Worm (Caenorhabditis elegans): ENCODE measurements around the gene hsp-110.

Gene hsp-110

DNA sequence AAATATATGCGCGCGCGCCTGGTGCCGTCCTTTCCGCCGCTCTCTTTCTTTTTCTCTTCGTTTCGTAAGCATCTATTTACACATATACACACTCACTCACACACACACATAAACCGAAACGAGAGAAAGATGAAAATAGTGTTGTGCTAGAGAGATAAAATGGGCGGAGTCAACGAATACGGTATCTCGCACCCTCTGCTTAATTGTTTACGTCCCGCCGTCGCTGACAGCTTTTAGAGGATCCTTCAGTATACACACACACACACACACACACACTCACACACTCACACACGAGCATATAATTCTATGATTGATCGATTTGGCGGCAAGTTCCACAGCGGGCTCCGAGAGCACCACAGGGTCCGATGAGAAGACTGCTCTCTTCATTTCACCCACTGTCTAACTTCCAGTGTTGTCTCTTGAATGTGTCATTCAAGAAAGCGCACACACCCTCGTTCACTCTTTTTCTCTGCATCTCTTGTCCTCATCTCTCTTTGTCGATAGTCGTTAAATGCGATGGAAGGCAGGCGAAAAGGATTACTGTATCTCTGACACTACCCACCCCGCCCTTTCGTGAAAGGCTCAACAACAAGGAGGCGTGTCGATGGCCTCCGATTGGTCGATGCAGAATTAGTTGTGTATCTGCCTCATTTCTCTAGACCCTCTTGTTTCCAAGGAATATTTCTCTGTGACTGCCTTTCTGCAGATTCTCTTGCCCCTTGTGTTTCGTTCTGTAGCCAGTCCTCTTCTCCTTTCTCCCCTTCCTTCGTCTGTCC lies 29.3 kb downstream of the hsp-110 start:
- TF ChIP-seq pha-4 (tag; optimal IDR thresholded peaks at IDR 0.05) (peak; percentile 91), nhr-12 (tag; optimal IDR thresholded peaks at IDR 0.05) (peak; percentile 61), mab-5 (tag; optimal IDR thresholded peaks at IDR 0.05) (peak; percentile 46), hlh-1 (tag; optimal IDR thresholded peaks at IDR 0.05) (peak; percentile 45), ceh-83 (GFP tag; optimal IDR thresholded peaks at IDR 0.05) (peak; percentile 61), elt-3 (tag; optimal IDR thresholded peaks at IDR 0.05) (no peak), nhr-2 (tag; optimal IDR thresholded peaks at IDR 0.05) (peak; percentile 13), cnd-1 (tag; optimal IDR thresholded peaks at IDR 0.05) (no peak), flh-1 (GFP tag; optimal IDR thresholded peaks at IDR 0.05) (no peak), blmp-1 (tag; optimal IDR thresholded peaks at IDR 0.05) (no peak), sptf-1 (tag; optimal IDR thresholded peaks at IDR 0.05) (peak; percentile 54), ceh-39 (tag; optimal IDR thresholded peaks at IDR 0.05) (peak; percentile 95), ceh-43 (GFP tag; optimal IDR thresholded peaks at IDR 0.05) (peak; percentile 23), ces-1 (GFP tag; optimal IDR thresholded peaks at IDR 0.05) (peak; percentile 96), mep-1 (tag; optimal IDR thresholded peaks at IDR 0.05) (peak; percentile 62), elt-1 (tag; optimal IDR thresholded peaks at IDR 0.05; ENCODE audit: borderline replicate concordance, insufficient read depth) (no peak), ham-2 (GFP tag; optimal IDR thresholded peaks at IDR 0.05) (peak; percentile 86), sem-2 (GFP tag; optimal IDR thresholded peaks at IDR 0.05) (no peak), lin-32 (GFP tag; optimal IDR thresholded peaks at IDR 0.05) (no peak), nhr-76 (tag; optimal IDR thresholded peaks at IDR 0.05) (no peak), bed-3 (GFP tag; optimal IDR thresholded peaks at IDR 0.05) (no peak), ztf-11 (tag; optimal IDR thresholded peaks at IDR 0.05) (peak; percentile 81), drap-1 (GFP tag; optimal IDR thresholded peaks at IDR 0.05) (peak; percentile 44), lsy-2 (tag; optimal IDR thresholded peaks at IDR 0.05) (peak; percentile 96), unc-39 (tag; optimal IDR thresholded peaks at IDR 0.05) (peak; percentile 78), unc-120 (tag; optimal IDR thresholded peaks at IDR 0.05; ENCODE audit: poor library complexity, severe bottlenecking) (peak; percentile 92), nhr-28 (tag; optimal IDR thresholded peaks at IDR 0.05) (no peak), nhr-237 (tag; optimal IDR thresholded peaks at IDR 0.05) (peak; percentile 75), snpc-4 (tag; optimal IDR thresholded peaks at IDR 0.05) (no peak), zip-8 (tag; optimal IDR thresholded peaks at IDR 0.05) (no peak), mls-2 (tag; optimal IDR thresholded peaks at IDR 0.05) (peak; percentile 83), lin-13 (tag; optimal IDR thresholded peaks at IDR 0.05) (peak; percentile 64), tbx-8 (GFP tag; optimal IDR thresholded peaks at IDR 0.05) (no peak), unc-62 (GFP tag; optimal IDR thresholded peaks at IDR 0.05) (peak; percentile 98), M03D4.4 (tag; optimal IDR thresholded peaks at IDR 0.05) (peak; percentile 71)

DNA sequence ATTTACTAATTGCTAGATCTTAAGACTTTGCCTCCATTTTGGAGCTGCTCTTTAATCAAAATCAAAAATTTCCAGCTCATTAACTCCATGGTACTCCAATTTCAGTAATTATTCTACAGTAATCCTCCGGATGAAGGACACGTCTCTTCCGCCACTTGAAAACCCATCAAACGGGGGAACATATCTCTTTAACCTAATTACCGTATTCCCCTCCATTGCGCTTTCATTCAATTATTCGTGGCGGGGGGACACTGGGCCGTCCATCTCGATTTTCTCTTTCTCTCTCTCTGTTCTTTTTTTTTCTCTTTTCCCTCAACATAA lies 29.9 kb downstream of the hsp-110 start:
- TF ChIP-seq blmp-1 (tag; optimal IDR thresholded peaks at IDR 0.05) = peak; percentile 37
- peak; percentile 99 for TF ChIP-seq ces-1 (GFP tag; optimal IDR thresholded peaks at IDR 0.05)
- no peak for TF ChIP-seq pha-4 (tag; optimal IDR thresholded peaks at IDR 0.05)

DNA sequence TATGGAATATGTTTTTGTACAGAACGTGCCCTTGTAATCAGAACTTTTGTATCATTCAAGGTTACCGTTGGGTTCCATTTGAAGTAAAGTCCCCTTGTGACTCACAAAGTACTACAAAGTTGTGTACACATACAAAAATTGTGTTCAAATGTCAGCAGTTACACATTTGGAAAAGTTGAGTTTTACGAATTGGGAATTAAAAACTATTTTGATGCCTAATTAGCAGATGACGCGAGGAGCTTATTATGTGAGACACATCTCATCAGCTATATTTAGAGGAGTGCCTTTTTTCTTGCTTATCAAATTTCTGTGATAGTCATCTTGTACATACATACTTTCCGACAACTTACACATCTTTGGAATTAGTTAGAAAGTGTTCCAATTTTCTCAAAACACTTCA lies 33.2 kb downstream of the hsp-110 start:
- TF ChIP-seq flh-1 (GFP tag; optimal IDR thresholded peaks at IDR 0.05) (no peak), nhr-76 (tag; optimal IDR thresholded peaks at IDR 0.05) (no peak), cnd-1 (tag; optimal IDR thresholded peaks at IDR 0.05) (no peak), mab-5 (tag; optimal IDR thresholded peaks at IDR 0.05) (no peak), drap-1 (GFP tag; optimal IDR thresholded peaks at IDR 0.05) (no peak), ham-2 (GFP tag; optimal IDR thresholded peaks at IDR 0.05) (no peak), snpc-4 (tag; optimal IDR thresholded peaks at IDR 0.05) (no peak), hlh-1 (tag; optimal IDR thresholded peaks at IDR 0.05) (no peak), elt-3 (tag; optimal IDR thresholded peaks at IDR 0.05) (no peak), lin-32 (GFP tag; optimal IDR thresholded peaks at IDR 0.05) (no peak), lin-13 (tag; optimal IDR thresholded peaks at IDR 0.05) (no peak), blmp-1 (tag; optimal IDR thresholded peaks at IDR 0.05) (no peak)

ce11 chrIII:8411976-8412375 lies 34.7 kb downstream of the hsp-110 start:
- TF ChIP-seq M03D4.4 (tag; optimal IDR thresholded peaks at IDR 0.05) (no peak), ztf-11 (tag; optimal IDR thresholded peaks at IDR 0.05) (no peak), snpc-4 (tag; optimal IDR thresholded peaks at IDR 0.05) (no peak), hlh-1 (tag; optimal IDR thresholded peaks at IDR 0.05) (peak; percentile 70), unc-120 (tag; optimal IDR thresholded peaks at IDR 0.05; ENCODE audit: poor library complexity, severe bottlenecking) (peak; percentile 31), nhr-28 (tag; optimal IDR thresholded peaks at IDR 0.05) (no peak), zip-8 (tag; optimal IDR thresholded peaks at IDR 0.05) (no peak), mls-2 (tag; optimal IDR thresholded peaks at IDR 0.05) (peak; percentile 62), pha-4 (tag; optimal IDR thresholded peaks at IDR 0.05) (no peak), unc-39 (tag; optimal IDR thresholded peaks at IDR 0.05) (no peak), elt-1 (tag; optimal IDR thresholded peaks at IDR 0.05; ENCODE audit: borderline replicate concordance, insufficient read depth) (no peak), elt-3 (tag; optimal IDR thresholded peaks at IDR 0.05) (no peak), lsy-2 (tag; optimal IDR thresholded peaks at IDR 0.05) (peak; percentile 80), lin-32 (GFP tag; optimal IDR thresholded peaks at IDR 0.05) (no peak), sptf-1 (tag; optimal IDR thresholded peaks at IDR 0.05) (peak; percentile 46), unc-62 (GFP tag; optimal IDR thresholded peaks at IDR 0.05) (peak; percentile 90), drap-1 (GFP tag; optimal IDR thresholded peaks at IDR 0.05) (peak; percentile 5), ham-2 (GFP tag; optimal IDR thresholded peaks at IDR 0.05) (peak; percentile 30), mep-1 (tag; optimal IDR thresholded peaks at IDR 0.05) (peak; percentile 74), nhr-2 (tag; optimal IDR thresholded peaks at IDR 0.05) (peak; percentile 30), sem-2 (GFP tag; optimal IDR thresholded peaks at IDR 0.05) (no peak), nhr-12 (tag; optimal IDR thresholded peaks at IDR 0.05) (no peak), ces-1 (GFP tag; optimal IDR thresholded peaks at IDR 0.05) (peak; percentile 77), nhr-237 (tag; optimal IDR thresholded peaks at IDR 0.05) (peak; percentile 47)
